Fruit fly (Drosophila melanogaster) Kc167 (cell line): ENCODE measurements around the gene CG18661.

ENCODE experiments used
- Myc ChIP-seq: fragments of >200 bp; optimal IDR thresholded peaks from 2 replicates; lab custom pipeline; 2017; ENCODE audit warnings: missing external identifiers
- Sin3A ChIP-seq: fragments of >200 bp; optimal IDR thresholded peaks from 2 replicates; lab custom pipeline; 2018; ENCODE audit warnings: missing external identifiers
- h ChIP-seq: fragments of >200 bp; optimal IDR thresholded peaks from 3 replicates; lab custom pipeline; 2018; ENCODE audit warnings: missing external identifiers
- insv ChIP-seq: fragments of >200 bp; optimal IDR thresholded peaks from 3 replicates; lab custom pipeline; 2018; ENCODE audit warnings: missing external identifiers
- psq ChIP-seq: fragments of >200 bp; optimal IDR thresholded peaks from 2 replicates; lab custom pipeline; 2017; ENCODE audit warnings: missing external identifiers
- ttk ChIP-seq: sonication (Bioruptor generic); optimal IDR thresholded peaks from 2 replicates; lab custom pipeline; 2017; ENCODE audit warnings: missing external identifiers

CG18661 gene

DNA sequence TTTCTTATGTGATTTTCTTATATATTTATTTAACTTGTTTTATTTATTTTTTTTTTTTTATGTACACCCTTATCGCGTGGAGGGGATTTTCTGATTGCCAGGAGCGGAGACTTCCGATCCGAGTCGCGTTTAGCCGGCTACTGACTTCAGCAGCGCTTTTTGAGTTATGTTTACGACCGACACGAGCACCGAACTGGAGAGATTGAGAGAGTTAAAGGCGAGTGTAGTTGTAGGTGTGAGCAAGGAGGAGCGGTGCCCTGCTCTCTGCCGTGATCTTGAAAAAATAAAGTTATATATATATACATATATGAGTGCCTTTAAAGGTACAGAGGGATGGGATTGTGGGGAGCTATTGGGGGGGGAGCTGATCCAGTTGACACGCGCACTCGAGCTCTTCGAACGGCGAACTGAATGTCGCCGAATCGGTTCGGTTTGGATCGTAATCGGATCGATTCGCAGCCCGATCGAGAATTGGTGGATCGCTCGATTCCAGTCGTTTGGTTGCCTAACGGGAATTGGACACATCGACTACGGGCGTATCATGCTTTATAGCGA lies 8.3 kb upstream of the CG18661 start, which contains the start of gene rost:
Gene rost, minus strand, starts transcription at position 503 of the 555 bp plus-strand sequence.
- TF ChIP-seq ttk (lab: Kevin White, UChicago) (no peak), h (no peak)

DNA sequence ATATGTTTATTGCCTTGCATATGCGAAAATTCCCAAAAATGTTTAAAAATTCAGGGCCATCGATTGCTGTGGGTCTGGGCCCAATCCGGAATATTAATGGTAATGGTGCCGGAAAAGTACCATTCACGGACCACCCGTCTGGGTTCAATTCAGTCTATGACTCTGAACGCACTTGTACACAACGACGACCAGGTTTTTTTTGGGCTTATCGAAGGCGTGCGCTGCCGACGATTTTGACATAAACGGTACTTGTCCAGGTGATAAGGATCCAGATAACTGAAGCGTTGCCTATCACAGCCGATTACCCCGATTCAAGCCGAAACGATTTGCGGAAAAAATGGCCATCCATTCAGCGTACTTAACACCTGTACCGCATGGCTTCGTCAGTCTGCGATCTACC lies 5.8 kb upstream of the CG18661 start, which contains the start of gene CG9555:
Gene CG9555, plus strand, starts transcription at position 153 of the 400 bp plus-strand sequence.
- TF ChIP-seq insv (lab: Kevin White, UChicago) = no peak

DNA sequence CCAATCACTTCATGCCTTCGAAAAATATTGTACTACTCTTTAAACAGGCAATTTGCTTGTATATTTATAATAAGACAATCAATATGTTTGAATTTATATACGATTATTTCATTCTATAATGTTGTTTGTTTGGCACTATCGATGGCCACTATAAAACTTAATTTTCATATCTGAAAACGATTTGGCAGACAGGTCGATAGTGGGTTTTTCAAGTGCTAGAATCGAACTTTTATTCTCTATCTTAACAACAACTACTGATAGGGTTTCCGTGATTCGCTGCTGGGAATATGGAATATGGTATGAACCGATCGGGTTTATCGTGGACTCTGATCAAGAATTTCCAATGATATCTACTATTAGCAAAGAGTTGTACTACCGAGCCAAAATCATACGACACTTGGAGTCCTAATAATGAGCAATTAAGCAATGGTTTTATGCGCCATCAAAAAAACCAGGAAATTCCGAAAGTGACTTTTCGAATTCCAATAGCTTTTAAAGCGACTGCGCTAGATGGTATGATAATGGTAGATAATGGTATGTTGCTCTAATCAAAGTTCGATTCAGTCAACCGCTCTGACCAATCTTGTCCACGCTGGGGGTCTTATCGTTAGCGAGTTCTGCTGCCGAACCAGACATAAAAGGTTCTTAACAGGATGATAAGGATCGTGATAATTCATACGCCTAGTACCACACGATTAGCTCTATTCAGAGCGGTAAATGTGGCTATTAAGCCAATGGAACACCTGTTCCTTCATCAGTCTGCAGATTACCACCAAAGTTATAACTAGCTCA lies 3.6 kb upstream of the CG18661 start, which contains the start of gene CG17906:
Gene CG17906, plus strand, starts transcription at position 742 of the 792 bp plus-strand sequence.
- no peak for TF ChIP-seq h
- TF ChIP-seq psq (lab: Kevin White, UChicago) = no peak
- TF ChIP-seq Sin3A = no peak
- no peak for TF ChIP-seq Myc (lab: Kevin White, UChicago)
- no peak for TF ChIP-seq insv (lab: Kevin White, UChicago)
- no peak for TF ChIP-seq ttk (lab: Kevin White, UChicago)

DNA sequence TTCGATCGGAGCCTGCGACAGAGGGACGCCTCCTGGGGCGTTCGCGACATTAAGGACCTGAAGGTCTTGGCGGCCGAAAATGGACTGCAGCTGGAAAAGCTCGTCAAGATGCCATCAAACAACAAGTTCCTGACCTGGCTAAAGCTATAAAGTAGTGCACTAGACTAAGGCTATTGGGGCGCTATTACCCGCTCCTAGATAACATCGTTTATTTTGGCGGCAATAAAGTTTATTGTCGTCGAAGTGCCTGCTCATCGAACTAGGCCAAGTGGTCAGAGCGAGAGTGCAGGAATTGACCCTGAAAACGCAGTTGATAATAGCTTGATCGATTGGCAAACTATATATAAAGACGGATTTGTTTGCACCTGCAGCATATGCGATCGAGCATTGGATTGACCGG lies 832 bp downstream of the CG18661 start, which contains the start of gene Try29F:
Gene Try29F, plus strand, starts transcription at position 301 of the 400 bp plus-strand sequence.
- TF ChIP-seq insv (lab: Kevin White, UChicago) = no peak
- TF ChIP-seq Sin3A = no peak
- TF ChIP-seq Myc (lab: Kevin White, UChicago) = no peak
- no peak for TF ChIP-seq h
- TF ChIP-seq psq (lab: Kevin White, UChicago) = no peak
- TF ChIP-seq ttk (lab: Kevin White, UChicago) = no peak

DNA sequence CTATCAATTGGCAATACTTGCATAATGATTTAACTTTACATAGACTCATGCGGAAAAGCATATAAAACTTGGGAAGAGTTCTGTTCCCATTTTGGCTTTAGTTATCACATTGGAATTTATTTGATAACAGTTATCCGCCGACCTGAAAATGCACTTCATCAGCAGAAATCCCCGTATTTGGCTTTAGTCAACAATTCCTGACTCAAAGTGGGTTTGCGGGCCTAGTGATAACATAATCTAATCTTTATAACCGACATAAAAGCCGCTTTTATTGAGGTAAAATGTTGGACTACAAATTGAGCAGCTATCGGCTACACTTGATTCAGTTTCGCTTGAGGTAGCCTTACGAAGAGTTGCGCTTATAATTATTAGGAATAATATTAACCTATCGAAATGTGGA lies 12.9 kb downstream of the CG18661 start, which contains the start of gene CG9568:
Gene CG9568, plus strand, starts transcription at position 317 of the 400 bp plus-strand sequence.
- no peak for TF ChIP-seq h

DNA sequence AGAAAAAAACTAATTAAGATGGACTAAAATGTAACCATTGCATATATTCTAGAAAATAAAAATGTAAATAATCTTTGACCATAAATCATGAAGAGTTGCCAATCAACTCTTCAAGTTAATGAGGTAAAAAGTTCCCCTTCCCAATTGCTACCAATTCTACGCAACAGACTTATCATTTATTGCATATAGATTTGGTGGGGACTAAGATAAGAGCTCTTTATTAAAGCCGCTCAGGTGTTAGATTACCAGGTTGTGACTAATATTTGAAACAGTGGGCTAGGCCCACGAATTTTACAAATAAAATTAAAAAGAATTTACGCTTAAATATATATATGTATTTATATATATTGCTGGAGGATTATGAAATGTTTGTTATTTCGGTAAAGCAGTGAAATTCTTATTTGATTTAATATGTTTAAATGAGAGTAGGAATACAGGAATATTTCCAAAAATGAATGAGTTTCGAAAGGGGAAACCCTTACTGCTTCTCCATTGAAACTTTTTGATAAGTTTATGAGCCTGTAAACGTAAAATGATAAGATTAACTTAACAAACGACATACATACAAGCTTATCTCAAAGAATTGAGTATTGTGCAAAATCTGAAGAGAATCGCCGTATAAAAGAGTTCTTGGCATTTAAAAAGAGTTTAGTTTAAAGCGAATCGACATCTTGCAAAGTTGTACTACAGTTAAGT lies 14.3 kb downstream of the CG18661 start, which contains the start of gene CG13102:
Gene CG13102, plus strand, starts transcription at position 646 of the 696 bp plus-strand sequence.
- TF ChIP-seq psq (lab: Kevin White, UChicago) (no peak), Sin3A (no peak), h (no peak), insv (lab: Kevin White, UChicago) (no peak), Myc (lab: Kevin White, UChicago) (no peak), ttk (lab: Kevin White, UChicago) (no peak)

DNA sequence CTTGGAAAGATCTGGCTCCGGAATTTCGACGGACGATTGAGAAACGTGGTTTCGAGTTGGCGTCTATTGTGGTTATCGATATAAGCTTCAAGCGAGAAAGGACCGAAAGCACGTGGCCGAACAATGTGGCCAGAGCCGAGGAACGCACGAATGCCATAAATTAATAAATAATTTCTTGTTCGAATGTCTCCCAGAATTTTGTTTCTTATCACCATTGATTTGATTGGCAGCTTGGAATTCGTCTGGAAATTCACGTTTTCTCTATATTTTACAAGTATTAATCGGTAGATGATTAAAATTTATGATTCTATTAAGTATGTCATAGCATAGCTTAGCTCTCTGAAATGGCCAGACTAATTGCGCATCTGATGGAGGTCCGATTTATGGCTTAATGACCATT lies 16.6 kb downstream of the CG18661 start, which contains the start of gene Rcd-1r:
Gene Rcd-1r, minus strand, starts transcription at position 101 of the 400 bp plus-strand sequence.
- TF ChIP-seq insv (lab: Kevin White, UChicago) (no peak), Myc (lab: Kevin White, UChicago) (no peak), psq (lab: Kevin White, UChicago) (no peak), Sin3A (no peak), ttk (lab: Kevin White, UChicago) (no peak), h (no peak)

DNA sequence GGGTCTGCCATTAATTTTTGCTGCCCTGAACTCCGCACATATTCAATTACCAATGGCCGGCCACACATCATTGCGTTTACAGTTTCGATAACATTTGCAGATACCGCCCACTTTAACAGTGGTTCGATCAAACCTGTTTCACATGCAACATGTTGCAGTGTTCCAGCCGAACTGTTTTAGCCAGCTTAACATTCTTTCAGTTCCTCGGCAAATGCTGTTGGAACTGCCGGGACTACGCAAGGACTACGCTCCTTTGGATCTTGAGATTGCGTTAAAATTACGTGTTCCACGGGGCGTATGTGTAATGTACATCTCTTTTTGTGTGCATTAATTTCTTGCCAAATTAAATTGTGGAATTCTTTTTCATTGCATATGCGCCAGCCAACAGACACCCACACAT lies 22.0 kb downstream of the CG18661 start:
- TF ChIP-seq ttk (lab: Kevin White, UChicago) (no peak), h (no peak), Sin3A (no peak), insv (lab: Kevin White, UChicago) (no peak), Myc (lab: Kevin White, UChicago) (no peak), psq (lab: Kevin White, UChicago) (no peak)

DNA sequence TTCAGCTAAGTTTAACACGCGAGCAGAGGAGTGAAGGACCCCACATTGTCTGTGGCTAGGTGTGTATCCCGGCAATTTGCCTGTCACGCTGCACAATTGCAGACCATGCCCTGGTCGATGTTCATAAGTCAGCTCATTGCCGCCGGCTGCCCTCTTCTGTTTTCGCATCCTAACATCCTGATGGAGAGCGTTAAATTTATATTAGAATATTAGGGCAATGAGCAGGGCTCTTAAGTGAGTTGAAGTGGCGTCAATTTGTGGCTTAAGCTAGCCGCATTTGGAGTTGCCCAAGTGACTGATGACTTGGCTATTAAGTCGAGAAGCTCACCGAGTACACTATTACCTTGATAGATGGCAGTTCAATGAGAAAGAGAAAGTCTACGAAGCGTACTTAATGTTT lies 28.8 kb downstream of the CG18661 start:
- TF ChIP-seq Sin3A (no peak), h (no peak), Myc (lab: Kevin White, UChicago) (no peak), psq (lab: Kevin White, UChicago) (no peak), insv (lab: Kevin White, UChicago) (no peak), ttk (lab: Kevin White, UChicago) (no peak)

DNA sequence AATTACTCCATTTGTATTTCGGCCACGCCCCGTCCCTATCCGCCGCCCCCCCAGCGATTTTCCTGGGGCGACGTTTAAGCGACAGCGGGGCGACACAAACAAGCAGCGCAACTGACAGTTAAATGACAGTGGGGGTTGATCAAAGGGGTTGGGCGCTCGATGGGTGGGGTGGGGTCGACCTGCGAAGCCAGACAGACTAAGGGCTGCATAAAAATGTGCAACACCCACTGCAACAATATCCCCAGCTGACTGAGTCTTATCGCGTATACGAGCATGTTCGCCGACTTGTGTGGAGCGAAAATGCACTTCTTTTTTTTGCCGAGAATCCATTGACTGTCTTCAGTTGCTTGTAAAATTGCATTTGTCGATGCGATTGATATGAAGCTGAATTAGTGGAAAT lies 34.3 kb downstream of the CG18661 start, which contains the start of gene CG9582:
Gene CG9582, minus strand, starts transcription at position 101 of the 400 bp plus-strand sequence.
- TF ChIP-seq ttk (lab: Kevin White, UChicago) (no peak), psq (lab: Kevin White, UChicago) (no peak), Myc (lab: Kevin White, UChicago) (no peak), Sin3A (no peak), insv (lab: Kevin White, UChicago) (no peak), h (no peak)
